Worm (Caenorhabditis elegans): ENCODE results near the gene srbc-70.

Gene srbc-70

ce11 chrIV:4265951-4266350 lies 38.1 kb upstream of the srbc-70 start:
- no peak for TF ChIP-seq nhr-11 (tag; optimal IDR thresholded peaks at IDR 0.05)
- no peak for TF ChIP-seq nhr-6 (tag; optimal IDR thresholded peaks at IDR 0.05)
- no peak for TF ChIP-seq peb-1 (tag; optimal IDR thresholded peaks at IDR 0.05)
- no peak for TF ChIP-seq mbf-1 (tag; optimal IDR thresholded peaks at IDR 0.05)
- TF ChIP-seq ama-1 (optimal IDR thresholded peaks at IDR 0.05): no peak
- no peak for TF ChIP-seq ZK546.5 (tag; optimal IDR thresholded peaks at IDR 0.05)
- TF ChIP-seq elt-3 (tag; optimal IDR thresholded peaks at IDR 0.05): no peak
- TF ChIP-seq ceh-82 (tag; optimal IDR thresholded peaks at IDR 0.05): no peak
- no peak for TF ChIP-seq ztf-1 (GFP tag; conservative IDR thresholded peaks at IDR 0.05)
- TF ChIP-seq ztf-11 (tag; optimal IDR thresholded peaks at IDR 0.05): no peak
- no peak for TF ChIP-seq nhr-237 (tag; optimal IDR thresholded peaks at IDR 0.05)
- no peak for TF ChIP-seq nhr-25 (tag; optimal IDR thresholded peaks at IDR 0.05)
- TF ChIP-seq nhr-77 (tag; optimal IDR thresholded peaks at IDR 0.05): no peak
- no peak for TF ChIP-seq blmp-1 (tag; optimal IDR thresholded peaks at IDR 0.05; ENCODE audit: insufficient read depth)
- no peak for TF ChIP-seq nhr-10 (tag; optimal IDR thresholded peaks at IDR 0.05)
- no peak for TF ChIP-seq C34F6.9 (tag; optimal IDR thresholded peaks at IDR 0.05)

- TF ChIP-seq peb-1 (tag; optimal IDR thresholded peaks at IDR 0.05) (no peak), zag-1 (tag; optimal IDR thresholded peaks at IDR 0.05) (no peak), R02D3.7 (tag; optimal IDR thresholded peaks at IDR 0.05) (no peak), Y55F3AM.14 (GFP tag; optimal IDR thresholded peaks at IDR 0.05) (no peak), mdl-1 (tag; optimal IDR thresholded peaks at IDR 0.05) (no peak), nhr-129 (tag; optimal IDR thresholded peaks at IDR 0.05) (no peak), egl-27 (tag; optimal IDR thresholded peaks at IDR 0.05) (no peak), unc-39 (tag; optimal IDR thresholded peaks at IDR 0.05) (no peak), ZK546.5 (tag; optimal IDR thresholded peaks at IDR 0.05) (no peak), elt-1 (tag; optimal IDR thresholded peaks at IDR 0.05) (no peak), lin-13 (GFP tag; optimal IDR thresholded peaks at IDR 0.05) (no peak)
Measured at ce11 chrIV:4265224-4265623, 37.4 kb upstream of the srbc-70 start, which contains the start of gene F36A4.5. TSS of gene F36A4.5 (plus strand) at chrIV:4265524.

- TF ChIP-seq elt-1 (tag; optimal IDR thresholded peaks at IDR 0.05) (no peak), mbf-1 (tag; optimal IDR thresholded peaks at IDR 0.05) (no peak), ceh-16 (tag; optimal IDR thresholded peaks at IDR 0.05) (no peak), lsy-2 (tag; optimal IDR thresholded peaks at IDR 0.05) (no peak), ztf-11 (tag; optimal IDR thresholded peaks at IDR 0.05) (no peak), snpc-4 (tag; optimal IDR thresholded peaks at IDR 0.05) (no peak), aly-2 (tag; optimal IDR thresholded peaks at IDR 0.05) (no peak), ztf-1 (GFP tag; conservative IDR thresholded peaks at IDR 0.05) (no peak), mab-5 (tag; optimal IDR thresholded peaks at IDR 0.05) (no peak), blmp-1 (tag; optimal IDR thresholded peaks at IDR 0.05; ENCODE audit: insufficient read depth) (no peak), elt-3 (tag; optimal IDR thresholded peaks at IDR 0.05) (no peak), C34F6.9 (tag; optimal IDR thresholded peaks at IDR 0.05) (no peak)
Measured at ce11 chrIV:4264649-4265048, 36.8 kb upstream of the srbc-70 start.

ce11 chrIV:4262993-4263392 lies 35.2 kb upstream of the srbc-70 start, which contains the start of gene col-33:
TSS of gene col-33 (plus strand) at chrIV:4263293.
- TF ChIP-seq zag-1 (tag; optimal IDR thresholded peaks at IDR 0.05): no peak
- TF ChIP-seq ceh-82 (tag; optimal IDR thresholded peaks at IDR 0.05): no peak
- TF ChIP-seq lin-39 (tag; optimal IDR thresholded peaks at IDR 0.05): no peak
- no peak for TF ChIP-seq fos-1 (tag; optimal IDR thresholded peaks at IDR 0.05)
- no peak for TF ChIP-seq F13H6.1 (tag; optimal IDR thresholded peaks at IDR 0.05)
- TF ChIP-seq ztf-4 (tag; optimal IDR thresholded peaks at IDR 0.05): no peak
- TF ChIP-seq nhr-23 (tag; optimal IDR thresholded peaks at IDR 0.05): no peak
- TF ChIP-seq nhr-6 (tag; optimal IDR thresholded peaks at IDR 0.05): no peak
- TF ChIP-seq nhr-237 (tag; optimal IDR thresholded peaks at IDR 0.05): no peak
- no peak for TF ChIP-seq Y55F3AM.14 (GFP tag; optimal IDR thresholded peaks at IDR 0.05)
- TF ChIP-seq snpc-4 (tag; optimal IDR thresholded peaks at IDR 0.05): no peak

- peak; percentile 78 for TF ChIP-seq fos-1 (tag; optimal IDR thresholded peaks at IDR 0.05)
- no peak for TF ChIP-seq aly-2 (tag; optimal IDR thresholded peaks at IDR 0.05)
Measured at ce11 chrIV:4259433-4259832, 31.6 kb upstream of the srbc-70 start.
